Worm (Caenorhabditis elegans) whole organism, young adult: ENCODE results near the gene riok-3.
A peak's percentile ranks its signal among the peaks of the same experiment; 100 is the strongest.

ENCODE experiments used
- B0019.2 ChIP-seq: fragments of 200-800 bp; sonication (Bioruptor generic); conservative IDR thresholded peaks from 2 replicates; pipeline ENCODE4 v1.3.6; 2022; ENCODE audit warnings: missing genetic modification reagents, missing genetic modification characterization, missing compliant biosample characterization
- B0336.3 ChIP-seq: fragments of 200-800 bp; sonication (Bioruptor generic); IDR thresholded peaks from 2 replicates; pipeline ENCODE4 v1.3.6; 2022; ENCODE audit warnings: missing genetic modification characterization, missing compliant biosample characterization
- F22D6.2 ChIP-seq: sonication (generic microtip); optimal IDR thresholded peaks from 2 replicates; lab custom pipeline; 2016; ENCODE audit warnings: mild to moderate bottlenecking, missing genetic modification characterization, missing compliant biosample characterization
- F33H1.4 ChIP-seq: fragments of 200-800 bp; sonication (Bioruptor generic); IDR thresholded peaks from 2 replicates; pipeline ENCODE4 v1.3.6; 2022; ENCODE audit warnings: missing genetic modification reagents, missing genetic modification characterization, missing compliant biosample characterization
- F49E8.2 ChIP-seq: sonication (generic microtip); optimal IDR thresholded peaks from 3 replicates; lab custom pipeline; 2017; ENCODE audit warnings: missing genetic modification characterization, mild to moderate bottlenecking, missing compliant biosample characterization, antibody characterized with exemption, moderate library complexity; ENCODE audit not compliant: insufficient read depth
- F52B5.7 ChIP-seq: sonication (generic microtip); optimal IDR thresholded peaks from 2 replicates; lab custom pipeline; 2016; ENCODE audit warnings: mild to moderate bottlenecking, missing genetic modification characterization, missing compliant biosample characterization
- K11D2.4 ChIP-seq: fragments of 200-800 bp; sonication (Bioruptor generic); IDR thresholded peaks from 2 replicates; pipeline ENCODE4 v1.3.6; 2022; ENCODE audit warnings: missing genetic modification reagents, missing genetic modification characterization, missing compliant biosample characterization
- T07F8.4 ChIP-seq: sonication (generic microtip); optimal IDR thresholded peaks from 2 replicates; lab custom pipeline; 2016; ENCODE audit warnings: mild to moderate bottlenecking, missing genetic modification characterization, moderate library complexity, missing compliant biosample characterization
- T26A5.8 ChIP-seq: sonication (generic microtip); optimal IDR thresholded peaks from 2 replicates; lab custom pipeline; 2016; ENCODE audit warnings: missing genetic modification characterization, missing compliant biosample characterization
- Y79H2A.3 ChIP-seq: fragments of 200-800 bp; sonication (Bioruptor generic); conservative IDR thresholded peaks from 2 replicates; pipeline ENCODE4 v1.3.6; 2022; ENCODE audit warnings: missing genetic modification reagents, missing genetic modification characterization, missing compliant biosample characterization
- ZK185.1 ChIP-seq: sonication (generic microtip); optimal IDR thresholded peaks from 2 replicates; lab custom pipeline; 2016; ENCODE audit warnings: mild to moderate bottlenecking, missing genetic modification characterization, missing compliant biosample characterization; ENCODE audit not compliant: poor library complexity, severe bottlenecking
- ama-1 ChIP-seq, 3 experiments: fragments of 150-350 bp in 1 of 3; sonication (generic microtip) in 2 of 3; optimal IDR thresholded peaks; 2 replicates each; lab custom pipeline; 2014 to 2018; ENCODE audit warnings: missing biosample characterization in 2 of 3, missing genetic modification characterization in 2 of 3, missing genetic modification reagents in 2 of 3
- atf-7 ChIP-seq: sonication (generic microtip); optimal IDR thresholded peaks from 2 replicates; lab custom pipeline; 2017; ENCODE audit warnings: mild to moderate bottlenecking, missing genetic modification characterization, missing compliant biosample characterization
- attf-5 ChIP-seq: fragments of 200-800 bp; sonication (Bioruptor generic); optimal IDR thresholded peaks from 2 replicates; lab custom pipeline; 2018; ENCODE audit warnings: mild to moderate bottlenecking, missing genetic modification characterization, missing compliant biosample characterization
- bed-2 ChIP-seq: fragments of 200-800 bp; sonication (Bioruptor generic); IDR thresholded peaks from 2 replicates; pipeline ENCODE4 v1.3.6; 2022; ENCODE audit warnings: missing genetic modification reagents, missing genetic modification characterization, missing compliant biosample characterization
- cebp-2 ChIP-seq: fragments of 200-800 bp; sonication (Bioruptor generic); IDR thresholded peaks from 2 replicates; pipeline ENCODE4 v1.3.6; 2022; ENCODE audit warnings: missing genetic modification characterization, missing compliant biosample characterization
- ceh-27 ChIP-seq: fragments of 200-800 bp; sonication (Bioruptor generic); optimal IDR thresholded peaks from 2 replicates; lab custom pipeline; 2018; ENCODE audit warnings: mild to moderate bottlenecking, missing genetic modification characterization, moderate library complexity, missing compliant biosample characterization
- chd-7 ChIP-seq: sonication (generic microtip); optimal IDR thresholded peaks from 2 replicates; lab custom pipeline; 2016; ENCODE audit warnings: mild to moderate bottlenecking, missing genetic modification characterization, moderate library complexity, missing compliant biosample characterization
- dpl-1 ChIP-seq: fragments of 150-350 bp; optimal IDR thresholded peaks from 2 replicates; lab custom pipeline; 2014; ENCODE audit warnings: missing biosample characterization, missing genetic modification reagents, missing genetic modification characterization
- ekl-4 ChIP-seq: fragments of 200-800 bp; sonication (Bioruptor generic); IDR thresholded peaks from 2 replicates; pipeline ENCODE4 v1.3.6; 2022; ENCODE audit warnings: missing genetic modification reagents, missing genetic modification characterization, missing compliant biosample characterization
- gei-17 ChIP-seq: fragments of 200-800 bp; sonication (Bioruptor generic); optimal IDR thresholded peaks from 2 replicates; lab custom pipeline; 2018; ENCODE audit warnings: mild to moderate bottlenecking, missing genetic modification characterization, missing compliant biosample characterization
- hmg-1.2 ChIP-seq: fragments of 200-800 bp; sonication (Bioruptor generic); IDR thresholded peaks from 2 replicates; pipeline ENCODE4 v1.3.6; 2022; ENCODE audit warnings: missing genetic modification reagents, missing genetic modification characterization, missing compliant biosample characterization
- let-607 ChIP-seq, 2 experiments: fragments of 200-800 bp in 1 of 2; sonication (Bioruptor generic) in 1 of 2; sonication (generic microtip) in 1 of 2; optimal IDR thresholded peaks; 2 replicates each; lab custom pipeline; 2016 to 2018; ENCODE audit warnings: mild to moderate bottlenecking in 2 of 2, missing compliant biosample characterization in 2 of 2, missing genetic modification characterization in 2 of 2, moderate library complexity in 2 of 2, missing genotype in 1 of 2
- lin-26 ChIP-seq: fragments of 200-800 bp; sonication (Bioruptor generic); IDR thresholded peaks from 2 replicates; pipeline ENCODE4 v1.3.6; 2022; ENCODE audit warnings: missing genetic modification reagents, missing genetic modification characterization, missing compliant biosample characterization
- lir-1 ChIP-seq: fragments of 200-800 bp; sonication (Bioruptor generic); conservative IDR thresholded peaks from 2 replicates; pipeline ENCODE4 v1.3.6; 2022; ENCODE audit warnings: missing genetic modification reagents, missing genetic modification characterization, missing compliant biosample characterization
- lsl-1 ChIP-seq: fragments of 200-800 bp; sonication (Bioruptor generic); optimal IDR thresholded peaks from 2 replicates; lab custom pipeline; 2018; ENCODE audit warnings: mild to moderate bottlenecking, missing genetic modification characterization, moderate library complexity, missing compliant biosample characterization
- lsy-27 ChIP-seq: sonication (generic microtip); optimal IDR thresholded peaks from 2 replicates; lab custom pipeline; 2017; ENCODE audit warnings: missing genetic modification characterization, mild to moderate bottlenecking, missing compliant biosample characterization, antibody characterized with exemption, missing genotype, borderline replicate concordance; ENCODE audit not compliant: insufficient read depth
- madf-6 ChIP-seq: fragments of 200-800 bp; sonication (Bioruptor generic); IDR thresholded peaks from 2 replicates; pipeline ENCODE4 v1.3.6; 2022; ENCODE audit warnings: missing genetic modification reagents, missing genetic modification characterization, missing compliant biosample characterization
- mel-28 ChIP-seq: sonication (generic microtip); optimal IDR thresholded peaks from 2 replicates; lab custom pipeline; 2016; ENCODE audit warnings: borderline replicate concordance, mild to moderate bottlenecking, missing genetic modification characterization, missing compliant biosample characterization
- nfya-1 ChIP-seq: sonication (generic microtip); optimal IDR thresholded peaks from 2 replicates; lab custom pipeline; 2017; ENCODE audit warnings: antibody characterized with exemption, missing compliant biosample characterization, missing genetic modification characterization, borderline replicate concordance; ENCODE audit not compliant: insufficient read depth
- nhr-179 ChIP-seq: sonication (generic microtip); optimal IDR thresholded peaks from 2 replicates; lab custom pipeline; 2016; ENCODE audit warnings: mild to moderate bottlenecking, missing genetic modification characterization, missing compliant biosample characterization
- nhr-80 ChIP-seq: sonication (generic microtip); optimal IDR thresholded peaks from 2 replicates; lab custom pipeline; 2016; ENCODE audit warnings: missing genetic modification characterization, missing compliant biosample characterization
- pbrm-1 ChIP-seq: fragments of 200-800 bp; sonication (Bioruptor generic); IDR thresholded peaks from 2 replicates; pipeline ENCODE4 v1.3.6; 2022; ENCODE audit warnings: missing genetic modification reagents, missing genetic modification characterization, missing compliant biosample characterization
- rcor-1 ChIP-seq: fragments of 200-800 bp; sonication (Bioruptor generic); IDR thresholded peaks from 2 replicates; pipeline ENCODE4 v1.3.6; 2022; ENCODE audit warnings: missing genetic modification reagents, missing genetic modification characterization, missing compliant biosample characterization
- rec-8 ChIP-seq, 2 experiments: sonication (generic microtip); optimal IDR thresholded peaks; 2 replicates each; lab custom pipeline; 2016; ENCODE audit warnings: mild to moderate bottlenecking in 2 of 2, missing genetic modification characterization in 2 of 2, missing genetic modification reagents in 2 of 2, missing genotype in 2 of 2, missing biosample characterization in 1 of 2, missing compliant biosample characterization in 1 of 2, moderate library complexity in 1 of 2
- rpc-1 ChIP-seq, 2 experiments: fragments of 150-350 bp in 1 of 2; sonication (generic microtip) in 1 of 2; optimal IDR thresholded peaks; 2 replicates each; lab custom pipeline; 2014 to 2018; ENCODE audit warnings: missing biosample characterization in 1 of 2, missing genetic modification characterization in 1 of 2, missing genetic modification reagents in 1 of 2, missing genotype in 1 of 2
- snpc-1.3 ChIP-seq: sonication (generic microtip); optimal IDR thresholded peaks from 2 replicates; lab custom pipeline; 2017; ENCODE audit warnings: missing genetic modification characterization, mild to moderate bottlenecking, missing compliant biosample characterization, antibody characterized with exemption, moderate library complexity, missing genotype, missing genetic modification reagents; ENCODE audit not compliant: insufficient read depth
- tbp1 ChIP-seq: fragments of 200-800 bp; sonication (Bioruptor generic); optimal IDR thresholded peaks from 2 replicates; lab custom pipeline; 2018; ENCODE audit warnings: mild to moderate bottlenecking, missing genetic modification characterization, missing compliant biosample characterization
- unc-130 ChIP-seq: sonication (generic microtip); optimal IDR thresholded peaks from 2 replicates; lab custom pipeline; 2016; ENCODE audit warnings: missing genetic modification reagents, missing genetic modification characterization, missing compliant biosample characterization
- zfh-2 ChIP-seq: fragments of 200-800 bp; sonication (Bioruptor generic); conservative IDR thresholded peaks from 2 replicates; pipeline ENCODE4 v1.3.6; 2022; ENCODE audit warnings: missing genetic modification reagents, missing genetic modification characterization, missing compliant biosample characterization
- ztf-22 ChIP-seq: fragments of 200-800 bp; sonication (Bioruptor generic); optimal IDR thresholded peaks from 2 replicates; lab custom pipeline; 2018; ENCODE audit warnings: mild to moderate bottlenecking, missing genetic modification characterization, moderate library complexity, missing compliant biosample characterization
- ztf-25 ChIP-seq: fragments of 200-800 bp; sonication (Bioruptor generic); IDR thresholded peaks from 2 replicates; pipeline ENCODE4 v1.3.6; 2022; ENCODE audit warnings: missing genetic modification reagents, missing genetic modification characterization, missing compliant biosample characterization
- ztf-28 ChIP-seq: fragments of 200-800 bp; sonication (Bioruptor generic); IDR thresholded peaks from 2 replicates; pipeline ENCODE4 v1.3.6; 2022; ENCODE audit warnings: missing genetic modification reagents, missing genetic modification characterization, missing compliant biosample characterization
- ztf-3 ChIP-seq: fragments of 200-800 bp; sonication (Bioruptor generic); optimal IDR thresholded peaks from 2 replicates; lab custom pipeline; 2018; ENCODE audit warnings: mild to moderate bottlenecking, missing genetic modification characterization, missing compliant biosample characterization
- ztf-6 ChIP-seq: fragments of 200-800 bp; sonication (Bioruptor generic); IDR thresholded peaks from 2 replicates; pipeline ENCODE4 v1.3.6; 2022; ENCODE audit warnings: missing genetic modification reagents, missing genetic modification characterization, missing compliant biosample characterization

The riok-3 gene

DNA sequence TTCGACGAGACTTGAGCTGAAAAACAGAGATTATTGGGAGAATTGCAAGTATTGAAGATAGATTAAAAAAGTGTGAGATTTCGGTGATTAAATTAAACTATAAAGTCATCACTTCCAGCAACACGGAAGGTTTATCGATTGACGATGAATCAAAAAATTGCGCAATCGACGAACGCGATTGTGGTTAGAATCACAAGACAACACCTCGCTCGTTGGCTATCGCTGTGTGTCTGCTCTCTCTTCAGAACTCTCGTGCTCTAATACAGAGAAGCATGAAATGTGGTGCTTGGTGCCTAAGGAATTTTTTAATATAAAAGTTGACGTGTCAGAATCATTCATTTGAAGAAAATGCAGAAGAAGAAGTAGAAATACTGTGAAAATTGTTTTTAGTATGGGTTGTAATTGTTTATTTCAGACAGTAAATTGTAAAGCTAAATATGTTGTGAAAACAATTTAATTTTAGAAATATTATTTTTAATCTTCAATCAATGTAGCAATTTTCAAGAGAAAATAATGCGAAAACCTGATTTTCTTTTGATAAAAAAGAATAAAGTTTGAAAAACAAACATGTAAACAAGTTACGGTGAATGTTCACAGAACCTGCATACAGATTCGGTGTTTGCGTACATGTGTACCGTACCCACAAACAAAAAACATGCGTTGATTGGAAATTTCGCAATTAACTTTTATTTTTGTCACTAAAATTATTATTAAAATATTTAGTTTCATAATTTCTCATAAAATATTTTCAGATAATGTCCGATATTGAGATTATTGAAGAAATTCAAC is 22.5 kb upstream of the riok-3 start, which contains the start of the genes ZK632.10 and ZK632.11:
Gene ZK632.10 (minus strand): TSS at position 560 of the 789 bp plus-strand sequence.
Gene ZK632.11 (plus strand): TSS at position 753 of the 789 bp plus-strand sequence.
- peak; percentile 83 for TF ChIP-seq lsl-1 (GFP tag; lab: Kevin White, UChicago)
- TF ChIP-seq rcor-1 (GFP tag; lab: Robert Waterston, UW), result peak; percentile 50; the same call in 1 of the 2 replicates
- no peak for TF ChIP-seq bed-2 (GFP tag; lab: Robert Waterston, UW)
- no peak for TF ChIP-seq zfh-2 (GFP tag; lab: Robert Waterston, UW)
- TF ChIP-seq F22D6.2, result no peak
- TF ChIP-seq attf-5 (GFP tag; lab: Kevin White, UChicago), result peak; percentile 17
- TF ChIP-seq ZK185.1 (tag; lab: Kevin White, UChicago), result no peak
- TF ChIP-seq gei-17 (GFP tag; lab: Kevin White, UChicago), result no peak
- no peak for TF ChIP-seq unc-130 (GFP tag; lab: Kevin White, UChicago)
- no peak for TF ChIP-seq ztf-6 (GFP tag; lab: Robert Waterston, UW)
- peak; percentile 44; the same call in 1 of the 2 replicates for TF ChIP-seq hmg-1.2 (GFP tag; lab: Robert Waterston, UW)
- TF ChIP-seq cebp-2 (GFP tag; lab: Robert Waterston, UW), result no peak
- no peak for TF ChIP-seq ama-1 (optimal IDR thresholded peaks at IDR 0.05; lab: Kevin White, UChicago)
- TF ChIP-seq ama-1 (GFP tag; optimal IDR thresholded peaks at IDR 0.05; lab: Kevin White, UChicago), result no peak
- TF ChIP-seq ceh-27 (GFP tag; lab: Kevin White, UChicago), result peak; percentile 20
- peak; percentile 8 for TF ChIP-seq F49E8.2 (tag; lab: Kevin White, UChicago)
- no peak for TF ChIP-seq lir-1 (GFP tag; lab: Robert Waterston, UW)
- TF ChIP-seq let-607 (tag; optimal IDR thresholded peaks at IDR 0.05; lab: Kevin White, UChicago), result no peak
- TF ChIP-seq mel-28 (tag; lab: Kevin White, UChicago), result no peak
- no peak for TF ChIP-seq T26A5.8 (tag; lab: Kevin White, UChicago)
- no peak for TF ChIP-seq ztf-28
- TF ChIP-seq dpl-1 (GFP tag; lab: Kevin White, UChicago), result no peak
- no peak for TF ChIP-seq B0336.3 (GFP tag; lab: Robert Waterston, UW)
- no peak for TF ChIP-seq F52B5.7
- TF ChIP-seq madf-6 (GFP tag; lab: Robert Waterston, UW), result peak; percentile 29; the same call in 1 of the 2 replicates
- TF ChIP-seq nhr-80, result peak; percentile 56
- no peak for TF ChIP-seq chd-7 (tag; lab: Kevin White, UChicago)
- TF ChIP-seq K11D2.4, result no peak
- no peak for TF ChIP-seq T07F8.4 (tag; lab: Kevin White, UChicago)
- TF ChIP-seq tbp1 (GFP tag; lab: Kevin White, UChicago), result no peak
- no peak for TF ChIP-seq lin-26 (GFP tag; lab: Robert Waterston, UW)
- TF ChIP-seq rpc-1 (optimal IDR thresholded peaks at IDR 0.05; lab: Kevin White, UChicago), result no peak
- TF ChIP-seq rpc-1 (tag; optimal IDR thresholded peaks at IDR 0.05; lab: Kevin White, UChicago), result no peak
- peak; percentile 56 for TF ChIP-seq pbrm-1 (GFP tag; lab: Robert Waterston, UW)
- no peak for TF ChIP-seq lsy-27
- TF ChIP-seq nhr-179, result no peak
- TF ChIP-seq ztf-22, result no peak
- TF ChIP-seq B0019.2 (GFP tag; lab: Robert Waterston, UW), result no peak
- no peak for TF ChIP-seq ekl-4 (GFP tag; lab: Robert Waterston, UW)
- no peak for TF ChIP-seq Y79H2A.3 (GFP tag; lab: Robert Waterston, UW)
- no peak for TF ChIP-seq rec-8 (tag; optimal IDR thresholded peaks at IDR 0.05; lab: Kevin White, UChicago)
- TF ChIP-seq ztf-3 (GFP tag; lab: Kevin White, UChicago), result no peak
- TF ChIP-seq nfya-1 (tag; lab: Kevin White, UChicago), result no peak
- no peak for TF ChIP-seq ztf-25
- TF ChIP-seq atf-7 (tag; lab: Kevin White, UChicago), result no peak
- TF ChIP-seq snpc-1.3 (tag; lab: Kevin White, UChicago), result no peak
- TF ChIP-seq F33H1.4 (GFP tag; lab: Robert Waterston, UW), result peak; percentile 66
